Fruit fly (Drosophila melanogaster) whole organism, embryonic: ENCODE measurements around the gene RPA3.

Experiments used
- Blimp-1 ChIP-seq: fragments of 200-800 bp; sonication (Bioruptor generic); optimal IDR thresholded peaks from 3 replicates; lab custom pipeline; 2018; ENCODE audit warnings: missing biosample characterization, missing genetic modification characterization, mild to moderate bottlenecking, moderate library complexity, missing genetic modification reagents
- Bteb2 ChIP-seq: fragments of 200-800 bp; sonication (Bioruptor generic); optimal IDR thresholded peaks from 2 replicates; lab custom pipeline; 2016; ENCODE audit warnings: missing biosample characterization, missing genetic modification characterization
- CG10565 ChIP-seq: fragments of 200-800 bp; sonication (Bioruptor generic); optimal IDR thresholded peaks from 3 replicates; lab custom pipeline; 2016; ENCODE audit warnings: missing biosample characterization, mild to moderate bottlenecking, missing genetic modification characterization
- CG11560 ChIP-seq: fragments of 200-800 bp; sonication (Bioruptor generic); IDR thresholded peaks from 3 replicates; pipeline ENCODE4 v1.3.6; 2022; ENCODE audit warnings: missing biosample characterization, missing genetic modification characterization
- CG12299 ChIP-seq: fragments of 200-800 bp; sonication (Bioruptor generic); optimal IDR thresholded peaks from 2 replicates; lab custom pipeline; 2018; ENCODE audit warnings: missing biosample characterization, mild to moderate bottlenecking, missing genetic modification characterization
- CG12942 ChIP-seq: fragments of 200-800 bp; sonication (Bioruptor generic); optimal IDR thresholded peaks from 3 replicates; lab custom pipeline; 2016; ENCODE audit warnings: missing biosample characterization, missing genetic modification characterization
- CG13287 ChIP-seq: fragments of 200-800 bp; sonication (Bioruptor generic); IDR thresholded peaks from 2 replicates; pipeline ENCODE4 v1.3.6; 2022; ENCODE audit warnings: missing biosample characterization, missing genetic modification characterization; ENCODE audit not compliant: partially characterized antibody
- CG13296 ChIP-seq: fragments of 200-800 bp; sonication (Bioruptor generic); optimal IDR thresholded peaks from 3 replicates; lab custom pipeline; 2018; ENCODE audit warnings: missing biosample characterization, mild to moderate bottlenecking, missing genetic modification characterization
- CG14014 ChIP-seq: fragments of 200-800 bp; sonication (Bioruptor generic); IDR thresholded peaks from 2 replicates; pipeline ENCODE4 v1.3.6; 2022; ENCODE audit warnings: missing biosample characterization, missing genetic modification characterization
- CG15479 ChIP-seq: fragments of 200-800 bp; sonication (Bioruptor generic); optimal IDR thresholded peaks from 3 replicates; lab custom pipeline; 2019; ENCODE audit warnings: missing biosample characterization, mild to moderate bottlenecking, missing genetic modification characterization, moderate library complexity
- CG15514 ChIP-seq: fragments of 200-800 bp; sonication (Bioruptor generic); optimal IDR thresholded peaks from 3 replicates; lab custom pipeline; 2017; ENCODE audit warnings: missing biosample characterization, missing genetic modification characterization, mild to moderate bottlenecking, moderate library complexity, missing genetic modification reagents
- CG17359 ChIP-seq: fragments of 200-800 bp; sonication (Bioruptor generic); optimal IDR thresholded peaks from 3 replicates; lab custom pipeline; 2018; ENCODE audit warnings: missing biosample characterization, mild to moderate bottlenecking, missing genetic modification characterization, moderate library complexity
- CG17361 ChIP-seq: fragments of 200-800 bp; sonication (Bioruptor generic); IDR thresholded peaks from 3 replicates; pipeline ENCODE4 v1.3.6; 2022; ENCODE audit warnings: missing biosample characterization, missing genetic modification characterization
- CG17385 ChIP-seq: fragments of 200-800 bp; sonication (Bioruptor generic); optimal IDR thresholded peaks from 3 replicates; lab custom pipeline; 2018; ENCODE audit warnings: missing biosample characterization, mild to moderate bottlenecking, missing genetic modification characterization
- CG1792 ChIP-seq: fragments of 200-800 bp; sonication (Bioruptor generic); optimal IDR thresholded peaks from 2 replicates; lab custom pipeline; 2016; ENCODE audit warnings: missing biosample characterization, missing genetic modification characterization
- CG18262 ChIP-seq: fragments of 200-800 bp; optimal IDR thresholded peaks from 3 replicates; lab custom pipeline; 2019; ENCODE audit warnings: missing biosample characterization, mild to moderate bottlenecking, missing genetic modification characterization, moderate library complexity
- CG2889 ChIP-seq: fragments of 200-800 bp; sonication (Bioruptor generic); IDR thresholded peaks from 3 replicates; pipeline ENCODE4 v1.3.6; 2022; ENCODE audit warnings: missing biosample characterization, missing genetic modification characterization
- CG31224 ChIP-seq: fragments of 200-800 bp; sonication (Bioruptor generic); IDR thresholded peaks from 2 replicates; pipeline ENCODE4 v1.3.6; 2022; ENCODE audit warnings: missing biosample characterization, missing genetic modification characterization
- CG3281 ChIP-seq: fragments of 200-800 bp; sonication (Bioruptor generic); optimal IDR thresholded peaks from 3 replicates; lab custom pipeline; 2017; ENCODE audit warnings: missing biosample characterization, mild to moderate bottlenecking, missing genetic modification characterization
- CG4360 ChIP-seq: fragments of 200-800 bp; sonication (Bioruptor generic); IDR thresholded peaks from 2 replicates; pipeline ENCODE4 v1.3.6; 2022; ENCODE audit warnings: missing biosample characterization, missing genetic modification characterization
- CG4424 ChIP-seq: fragments of 200-800 bp; sonication (Bioruptor generic); optimal IDR thresholded peaks from 3 replicates; lab custom pipeline; 2016; ENCODE audit warnings: missing biosample characterization, missing genetic modification characterization
- CG5245 ChIP-seq: fragments of 200-800 bp; sonication (Bioruptor generic); optimal IDR thresholded peaks from 3 replicates; lab custom pipeline; 2016; ENCODE audit warnings: missing biosample characterization, missing genetic modification characterization
- CG6689 ChIP-seq: fragments of 200-800 bp; sonication (Bioruptor generic); IDR thresholded peaks from 2 replicates; pipeline ENCODE4 v1.3.6; 2022; ENCODE audit warnings: missing biosample characterization, missing genetic modification characterization
- CG8765 ChIP-seq: fragments of 200-800 bp; sonication (Bioruptor generic); IDR thresholded peaks from 2 replicates; pipeline ENCODE4 v1.3.6; 2022; ENCODE audit warnings: missing biosample characterization, missing genetic modification characterization
- CrebB ChIP-seq: fragments of 200-800 bp; sonication (Bioruptor generic); optimal IDR thresholded peaks from 3 replicates; lab custom pipeline; 2018; ENCODE audit warnings: missing biosample characterization, mild to moderate bottlenecking, missing genetic modification characterization
- Dbx ChIP-seq: fragments of 200-800 bp; sonication (Bioruptor generic); IDR thresholded peaks from 3 replicates; pipeline ENCODE4 v1.3.6; 2022; ENCODE audit warnings: missing biosample characterization, missing genetic modification characterization
- Dek ChIP-seq: fragments of 200-800 bp; sonication (Bioruptor generic); optimal IDR thresholded peaks from 3 replicates; lab custom pipeline; 2019; ENCODE audit warnings: missing biosample characterization, mild to moderate bottlenecking, missing genetic modification characterization, moderate library complexity
- Doc2 ChIP-seq: fragments of 200-800 bp; sonication (Bioruptor generic); IDR thresholded peaks from 2 replicates; pipeline ENCODE4 v1.3.6; 2022; ENCODE audit warnings: missing biosample characterization, missing genetic modification characterization
- Eip74EF ChIP-seq, 2 experiments: fragments of 200-800 bp in 1 of 2; fragments of >200 bp in 1 of 2; sonication (Bioruptor generic) in 1 of 2; optimal IDR thresholded peaks; 2 replicates each; lab custom pipeline; 2017 to 2019; ENCODE audit warnings: missing biosample characterization in 2 of 2, missing genetic modification characterization in 2 of 2, mild to moderate bottlenecking in 1 of 2, moderate library complexity in 1 of 2
- Ets97D ChIP-seq: fragments of 200-800 bp; sonication (Bioruptor generic); optimal IDR thresholded peaks from 3 replicates; lab custom pipeline; 2016; ENCODE audit warnings: missing biosample characterization, missing genetic modification characterization
- Gug ChIP-seq: fragments of 200-800 bp; sonication (Bioruptor generic); IDR thresholded peaks from 4 replicates; pipeline ENCODE4 v1.3.6; 2022; ENCODE audit warnings: missing biosample characterization, missing genetic modification characterization
- Meics ChIP-seq: fragments of 200-800 bp; sonication (Bioruptor generic); optimal IDR thresholded peaks from 2 replicates; lab custom pipeline; 2017; ENCODE audit warnings: missing biosample characterization, mild to moderate bottlenecking, missing genetic modification characterization
- Tbp ChIP-seq: fragments of >200 bp; optimal IDR thresholded peaks from 2 replicates; lab custom pipeline; 2018; ENCODE audit warnings: missing biosample characterization, missing genetic modification characterization
- Usf ChIP-seq: fragments of 200-800 bp; sonication (Bioruptor generic); optimal IDR thresholded peaks from 2 replicates; lab custom pipeline; 2017; ENCODE audit warnings: missing genotype, missing biosample characterization, missing genetic modification characterization
- az2 ChIP-seq: fragments of 200-800 bp; sonication (Bioruptor generic); optimal IDR thresholded peaks from 3 replicates; lab custom pipeline; 2016; ENCODE audit warnings: missing biosample characterization, missing genetic modification characterization
- bab2 ChIP-seq: fragments of 200-800 bp; sonication (Bioruptor generic); optimal IDR thresholded peaks from 2 replicates; lab custom pipeline; 2016; ENCODE audit warnings: missing biosample characterization, missing genetic modification characterization
- cg ChIP-seq: fragments of 200-800 bp; sonication (Bioruptor generic); optimal IDR thresholded peaks from 3 replicates; lab custom pipeline; 2019; ENCODE audit warnings: missing biosample characterization, mild to moderate bottlenecking, missing genetic modification characterization, moderate library complexity
- corto ChIP-seq: fragments of 200-800 bp; sonication (Bioruptor generic); optimal IDR thresholded peaks from 2 replicates; lab custom pipeline; 2016; ENCODE audit warnings: missing biosample characterization, mild to moderate bottlenecking, missing genetic modification characterization, moderate library complexity
- dmrt11E ChIP-seq: fragments of 200-800 bp; sonication (Bioruptor generic); optimal IDR thresholded peaks from 3 replicates; lab custom pipeline; 2018; ENCODE audit warnings: missing biosample characterization, mild to moderate bottlenecking, missing genetic modification characterization, moderate library complexity
- ems ChIP-seq: fragments of 200-800 bp; sonication (Bioruptor generic); optimal IDR thresholded peaks from 3 replicates; lab custom pipeline; 2016; ENCODE audit warnings: missing biosample characterization, missing genetic modification characterization
- fd96Cb ChIP-seq: fragments of 200-800 bp; sonication (Bioruptor generic); optimal IDR thresholded peaks from 2 replicates; lab custom pipeline; 2018; ENCODE audit warnings: missing biosample characterization, mild to moderate bottlenecking, missing genetic modification characterization, moderate library complexity
- gro ChIP-seq: fragments of 200-800 bp; sonication (Bioruptor generic); optimal IDR thresholded peaks from 2 replicates; lab custom pipeline; 2016; ENCODE audit warnings: missing biosample characterization, missing genetic modification characterization
- gsb ChIP-seq: fragments of 200-800 bp; sonication (Bioruptor generic); IDR thresholded peaks from 2 replicates; pipeline ENCODE4 v1.3.6; 2022; ENCODE audit warnings: missing biosample characterization, missing genetic modification characterization
- gsb-n ChIP-seq: fragments of 200-800 bp; sonication (Bioruptor generic); optimal IDR thresholded peaks from 3 replicates; lab custom pipeline; 2018; ENCODE audit warnings: missing biosample characterization, mild to moderate bottlenecking, missing genetic modification characterization
- jing ChIP-seq: fragments of 200-800 bp; sonication (Bioruptor generic); optimal IDR thresholded peaks from 2 replicates; lab custom pipeline; 2018; ENCODE audit warnings: missing biosample characterization, mild to moderate bottlenecking, missing genetic modification characterization
- kah ChIP-seq: fragments of 200-800 bp; sonication (Bioruptor generic); optimal IDR thresholded peaks from 2 replicates; lab custom pipeline; 2018; ENCODE audit warnings: missing biosample characterization, mild to moderate bottlenecking, missing genetic modification characterization
- lab ChIP-seq: fragments of 200-800 bp; sonication (Bioruptor generic); optimal IDR thresholded peaks from 3 replicates; lab custom pipeline; 2017; ENCODE audit warnings: missing biosample characterization, missing genetic modification characterization, mild to moderate bottlenecking, moderate library complexity, missing genetic modification reagents
- org-1 ChIP-seq: fragments of 200-800 bp; sonication (Bioruptor generic); optimal IDR thresholded peaks from 2 replicates; lab custom pipeline; 2017; ENCODE audit warnings: missing biosample characterization, missing genetic modification characterization
- pho ChIP-seq: fragments of 200-800 bp; sonication (Bioruptor generic); optimal IDR thresholded peaks from 2 replicates; lab custom pipeline; 2016; ENCODE audit warnings: missing biosample characterization, missing genetic modification characterization
- pnt ChIP-seq: fragments of 200-800 bp; sonication (Bioruptor generic); optimal IDR thresholded peaks from 3 replicates; lab custom pipeline; 2016; ENCODE audit warnings: missing biosample characterization, missing genetic modification characterization
- sima ChIP-seq: fragments of 200-800 bp; sonication (Bioruptor generic); optimal IDR thresholded peaks from 2 replicates; lab custom pipeline; 2016; ENCODE audit warnings: missing biosample characterization, missing genetic modification characterization
- stc ChIP-seq: fragments of 200-800 bp; sonication (Bioruptor generic); IDR thresholded peaks from 2 replicates; pipeline ENCODE4 v1.3.6; 2022; ENCODE audit warnings: missing biosample characterization, missing genetic modification characterization

RPA3 gene

DNA sequence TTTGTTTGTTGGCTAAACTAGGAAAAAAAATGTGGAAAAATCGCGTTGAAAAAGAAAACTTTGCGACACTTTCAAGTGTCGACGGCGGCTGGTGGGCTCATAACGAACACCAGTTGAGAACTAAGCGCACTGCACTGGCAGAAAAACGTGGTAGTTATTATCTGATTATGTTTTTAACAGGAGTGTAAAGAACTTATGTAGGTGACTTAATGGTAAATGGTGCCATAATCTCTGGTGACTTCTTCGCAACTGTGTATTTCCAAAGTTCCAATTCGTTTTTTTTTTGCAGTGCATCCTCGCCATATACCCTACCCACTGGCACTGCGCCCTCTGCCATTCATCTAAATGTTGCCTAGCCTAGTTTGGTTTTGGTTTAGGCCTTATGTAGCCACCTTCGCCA is 37.4 kb upstream of the RPA3 start (continued):
- TF ChIP-seq pho (no peak), CG17359 (peak; percentile 30), CG13287 (no peak), ems (no peak), Eip74EF (GFP tag; optimal IDR thresholded peaks at IDR 0.05; lab: Kevin White, UChicago) (no peak), Gug (GFP tag; lab: Robert Waterston, UW) (0 out of 4 replicates have a peak, but pooled peaks have one; percentile 24), Blimp-1 (GFP tag; lab: Kevin White, UChicago) (peak; percentile 34), gro (no peak), CG1792 (GFP tag; lab: Kevin White, UChicago) (no peak), sima (GFP tag; lab: Kevin White, UChicago) (no peak), CG12942 (GFP tag; lab: Kevin White, UChicago) (no peak), CG17385 (GFP tag; lab: Kevin White, UChicago) (no peak), Ets97D (GFP tag; lab: Kevin White, UChicago) (no peak), CG3281 (GFP tag; lab: Kevin White, UChicago) (peak; percentile 4), CG11560 (tag; lab: Robert Waterston, UW) (no peak), cg (no peak), CG15514 (no peak), CG12299 (tag; lab: Kevin White, UChicago) (no peak), CG4424 (GFP tag; lab: Kevin White, UChicago) (peak; percentile 25), lab (GFP tag; lab: Kevin White, UChicago) (peak; percentile 59), pnt (no peak), az2 (GFP tag; lab: Kevin White, UChicago) (no peak), CG10565 (GFP tag; lab: Kevin White, UChicago) (no peak), CG14014 (GFP tag; lab: Robert Waterston, UW) (no peak), Dbx (no peak; the same call in 2 of the 3 replicates), CG15479 (GFP tag; lab: Kevin White, UChicago) (no peak), Meics (GFP tag; lab: Kevin White, UChicago) (no peak), CG5245 (GFP tag; lab: Kevin White, UChicago) (no peak), CG13296 (GFP tag; lab: Kevin White, UChicago) (no peak), corto (GFP tag; lab: Kevin White, UChicago) (no peak), Usf (no peak), CG18262 (no peak), kah (GFP tag; lab: Kevin White, UChicago) (no peak), org-1 (no peak), Tbp (GFP tag; lab: Kevin White, UChicago) (no peak), CG2889 (GFP tag; lab: Robert Waterston, UW) (no peak), CG17361 (GFP tag; lab: Robert Waterston, UW) (0 out of 3 replicates have a peak, but pooled peaks have one; percentile 16), gsb-n (tag; lab: Kevin White, UChicago) (no peak), CG31224 (GFP tag; lab: Robert Waterston, UW) (no peak), bab2 (GFP tag; lab: Kevin White, UChicago) (peak; percentile 10), CG6689 (GFP tag; lab: Robert Waterston, UW) (peak; percentile 46), CG8765 (GFP tag; lab: Robert Waterston, UW) (no peak), CrebB (tag; lab: Kevin White, UChicago) (no peak), CG4360 (no peak), jing (GFP tag; lab: Kevin White, UChicago) (no peak), dmrt11E (tag; lab: Kevin White, UChicago) (no peak), Doc2 (GFP tag; lab: Robert Waterston, UW) (no peak), stc (0 out of 2 replicates have a peak, but pooled peaks have one; percentile 17), Bteb2 (GFP tag; lab: Kevin White, UChicago) (no peak), Dek (tag; lab: Kevin White, UChicago) (no peak), gsb (GFP tag; lab: Robert Waterston, UW) (no peak), fd96Cb (peak; percentile 48)
